Fruit fly (Drosophila melanogaster) Kc167 (cell line): Measurements from ENCODE around the gene mura.

Experiments
- Myc ChIP-seq: fragments of >200 bp; optimal IDR thresholded peaks from 2 replicates; lab custom pipeline; 2017; ENCODE audit warnings: missing external identifiers
- Sin3A ChIP-seq: fragments of >200 bp; optimal IDR thresholded peaks from 2 replicates; lab custom pipeline; 2018; ENCODE audit warnings: missing external identifiers
- h ChIP-seq: fragments of >200 bp; optimal IDR thresholded peaks from 3 replicates; lab custom pipeline; 2018; ENCODE audit warnings: missing external identifiers
- insv ChIP-seq: fragments of >200 bp; optimal IDR thresholded peaks from 3 replicates; lab custom pipeline; 2018; ENCODE audit warnings: missing external identifiers
- psq ChIP-seq: fragments of >200 bp; optimal IDR thresholded peaks from 2 replicates; lab custom pipeline; 2017; ENCODE audit warnings: missing external identifiers
- ttk ChIP-seq: sonication (Bioruptor generic); optimal IDR thresholded peaks from 2 replicates; lab custom pipeline; 2017; ENCODE audit warnings: missing external identifiers

mura gene

DNA sequence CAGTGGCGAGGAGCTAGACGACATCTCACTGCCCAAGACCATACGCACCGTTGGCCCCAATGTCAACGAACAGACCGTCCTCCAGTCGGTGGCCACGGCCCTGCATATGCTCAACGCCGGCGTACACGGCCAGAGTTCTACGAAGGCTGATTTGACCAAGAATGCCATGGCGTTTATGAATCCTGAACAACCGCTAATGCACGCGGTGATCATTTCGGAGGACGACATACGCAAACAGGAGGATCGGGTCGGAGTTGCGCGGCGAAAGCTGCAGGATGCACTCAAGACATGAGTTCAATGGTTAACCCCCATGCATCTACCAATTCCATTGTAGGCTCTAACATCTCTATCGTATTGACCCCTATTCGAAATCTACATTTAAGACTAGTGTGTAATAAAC is 9.5 kb upstream of the mura start:
- TF ChIP-seq psq (lab: Kevin White, UChicago) (no peak), h (lab: Kevin White, UChicago) (no peak), ttk (no peak), Myc (no peak), insv (lab: Kevin White, UChicago) (no peak), Sin3A (lab: Kevin White, UChicago) (no peak)

DNA sequence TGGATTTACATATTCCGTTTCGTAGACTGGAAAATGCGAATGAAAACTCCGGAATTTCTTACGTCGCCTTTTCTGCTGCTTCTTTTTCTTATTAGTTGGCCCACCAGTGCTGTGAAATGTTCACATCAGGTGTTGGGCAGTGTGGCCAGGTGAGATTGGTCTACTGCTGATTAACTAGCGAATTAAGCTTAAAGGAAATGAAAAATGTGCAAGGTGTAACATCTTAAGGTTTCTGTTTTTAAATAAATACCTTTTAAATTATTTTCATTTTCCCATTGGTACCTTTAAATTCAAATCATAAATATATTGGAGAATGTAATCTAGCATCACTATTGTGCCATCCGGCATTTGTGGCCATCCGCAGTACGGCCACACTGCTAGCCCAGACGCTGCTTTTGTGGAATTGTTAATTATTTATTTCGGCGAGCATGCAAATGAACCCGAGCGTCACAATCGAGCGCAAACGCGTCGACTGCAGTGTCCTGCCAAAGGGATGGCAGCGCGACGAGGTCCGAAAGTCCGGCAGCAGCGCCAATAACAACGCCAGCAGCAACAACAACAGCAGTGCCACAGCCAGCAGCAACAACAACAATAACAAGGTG is 7.9 kb upstream of the mura start, which contains the start of the genes AP-1mu and MBD-like:
TSS of gene AP-1mu (minus strand) at position 113 of the 602 bp plus-strand sequence.
TSS of gene MBD-like (plus strand) at position 348 of the 602 bp plus-strand sequence.
- TF ChIP-seq Myc (no peak), psq (lab: Kevin White, UChicago) (no peak), ttk (no peak), Sin3A (lab: Kevin White, UChicago) (no peak), insv (lab: Kevin White, UChicago) (no peak), h (lab: Kevin White, UChicago) (no peak)

- TF ChIP-seq insv (lab: Kevin White, UChicago) (no peak), ttk (no peak), h (lab: Kevin White, UChicago) (no peak), Myc (no peak), psq (lab: Kevin White, UChicago) (no peak)
Measured at dm6 chr3R:9555334-9555974, 3.8 kb upstream of the mura start, which contains the start of the genes CG9386 and BckdhA. Gene CG9386 (minus strand): TSS chr3R:9555408. Gene BckdhA (plus strand): TSS chr3R:9555785.

- TF ChIP-seq psq (lab: Kevin White, UChicago), result no peak
- TF ChIP-seq ttk, result no peak
- no peak for TF ChIP-seq Myc
- peak; percentile 82 for TF ChIP-seq insv (lab: Kevin White, UChicago)
- TF ChIP-seq h (lab: Kevin White, UChicago), result no peak
Measured at dm6 chr3R:9551013-9551658, 470 bp downstream of the mura start.

- TF ChIP-seq insv (lab: Kevin White, UChicago) (no peak), Sin3A (lab: Kevin White, UChicago) (no peak), ttk (no peak), psq (lab: Kevin White, UChicago) (no peak), h (lab: Kevin White, UChicago) (no peak), Myc (no peak)
Measured at dm6 chr3R:9550265-9551012, 1.2 kb downstream of the mura start.

DNA sequence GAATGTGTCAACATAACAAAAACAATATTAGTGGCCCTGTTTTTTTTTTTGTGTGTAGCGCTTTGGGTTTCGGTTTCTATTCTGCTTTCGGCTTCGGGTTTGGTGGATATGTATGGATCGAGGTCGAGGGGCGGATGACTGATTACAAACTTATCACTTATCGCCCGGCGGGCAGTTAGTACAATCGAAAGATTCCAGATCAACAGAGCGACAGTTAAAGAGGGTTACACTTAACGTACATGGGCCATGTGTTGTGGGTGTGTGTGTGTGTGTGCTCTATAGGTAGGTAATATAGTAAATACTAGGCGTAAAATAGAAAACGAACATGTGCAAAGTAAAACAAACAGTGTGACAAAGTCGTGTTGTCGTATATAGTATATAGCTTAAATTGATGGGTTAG is 2.8 kb downstream of the mura start:
- TF ChIP-seq ttk (no peak), Myc (no peak), insv (lab: Kevin White, UChicago) (no peak), h (lab: Kevin White, UChicago) (no peak), Sin3A (lab: Kevin White, UChicago) (no peak), psq (lab: Kevin White, UChicago) (no peak)

DNA sequence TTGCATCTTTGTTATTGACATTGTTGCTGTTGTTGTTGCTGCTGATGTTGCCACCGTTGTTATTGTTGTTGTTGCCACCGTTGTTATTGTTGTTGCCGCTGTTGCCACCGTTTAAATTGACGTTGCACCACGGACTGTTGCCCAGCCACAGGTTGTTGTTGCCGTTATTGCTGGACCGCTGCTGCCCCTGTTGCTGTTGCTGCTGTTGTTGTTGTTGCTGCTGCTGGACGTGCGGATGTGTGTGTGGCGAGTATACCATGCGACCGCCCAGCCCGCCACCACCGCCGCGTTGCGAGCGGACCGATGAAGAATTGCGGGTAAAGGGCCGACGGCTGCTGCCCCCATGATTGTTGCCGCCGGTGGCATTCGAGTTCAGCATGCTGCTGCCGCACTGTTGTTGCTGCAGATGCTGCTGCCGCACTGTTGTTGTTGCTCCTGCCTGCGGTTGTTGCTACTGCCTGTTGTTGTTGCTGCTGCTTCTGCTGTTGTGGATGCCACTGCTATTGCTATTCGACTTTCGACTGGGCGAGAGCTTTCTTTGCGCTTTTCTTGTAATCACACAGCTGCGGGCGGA is 4.7 kb downstream of the mura start:
- TF ChIP-seq psq (lab: Kevin White, UChicago) (no peak), ttk (no peak), Myc (no peak)

dm6 chr3R:9543495-9544180 is 8.0 kb downstream of the mura start:
- TF ChIP-seq Myc (no peak), psq (lab: Kevin White, UChicago) (no peak), insv (lab: Kevin White, UChicago) (no peak)

- TF ChIP-seq Sin3A (lab: Kevin White, UChicago) (no peak), insv (lab: Kevin White, UChicago) (no peak), psq (lab: Kevin White, UChicago) (no peak), ttk (no peak), h (lab: Kevin White, UChicago) (no peak), Myc (no peak)
Measured at dm6 chr3R:9534595-9535217, 16.9 kb downstream of the mura start.

dm6 chr3R:9534125-9534496 is 17.5 kb downstream of the mura start:
- TF ChIP-seq Myc (no peak), insv (lab: Kevin White, UChicago) (no peak), h (lab: Kevin White, UChicago) (no peak), Sin3A (lab: Kevin White, UChicago) (no peak), ttk (no peak), psq (lab: Kevin White, UChicago) (no peak)
